Fruit fly (Drosophila melanogaster): Measurements from ENCODE around the gene Dip-C.
A peak's percentile ranks its signal among the peaks of the same experiment; 100 is the strongest.

Dip-C gene

DNA sequence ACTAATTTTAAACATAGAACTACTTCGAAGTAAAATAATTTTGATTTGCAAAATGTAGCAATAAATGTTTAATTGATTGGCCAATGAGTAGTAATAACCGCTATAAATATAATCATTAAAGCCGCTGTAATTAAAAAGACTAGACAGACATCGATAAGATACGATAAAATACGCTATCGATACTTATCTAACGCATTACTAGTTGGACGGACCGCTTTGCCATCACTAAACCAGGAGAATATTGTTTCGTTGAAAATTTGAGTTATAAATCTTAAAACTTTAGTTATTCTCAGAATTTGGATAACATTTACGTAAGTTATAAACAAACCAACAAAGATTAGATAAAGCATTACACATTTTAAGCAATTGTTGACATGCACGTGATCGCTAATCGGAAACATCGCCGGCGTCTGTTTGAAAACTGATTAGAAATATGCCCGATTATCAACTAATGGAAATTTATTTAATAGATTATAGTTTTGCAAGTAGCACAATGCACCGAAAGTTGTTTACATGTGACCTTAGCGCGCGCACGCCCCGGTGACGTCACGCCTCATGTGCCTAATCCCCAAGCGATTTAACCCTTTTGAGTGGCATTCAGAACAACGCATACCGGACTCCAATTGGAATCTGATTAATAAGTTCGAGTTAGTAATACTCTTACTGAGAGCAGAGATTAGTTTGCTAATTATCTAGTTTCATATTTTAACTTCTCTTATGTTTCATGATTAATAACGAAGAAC, 26.0 kb upstream of the Dip-C start, which contains the start of gene Desat1 (continued):
- TF ChIP-seq mam (GFP tag; optimal IDR thresholded peaks at IDR 0.05) (no peak), CG33557 (GFP tag; optimal IDR thresholded peaks at IDR 0.05) (peak; percentile 23), Fer3 (tag; optimal IDR thresholded peaks at IDR 0.05) (no peak), CG1602 (GFP tag; optimal IDR thresholded peaks at IDR 0.05) (no peak), Bgb (GFP tag; IDR thresholded peaks at IDR 0.05; ENCODE audit: partially characterized antibody) (peak; percentile 90), Ptx1 (GFP tag; IDR thresholded peaks at IDR 0.05) (no peak), CG13624 (GFP tag; optimal IDR thresholded peaks at IDR 0.05) (peak; percentile 29), CG10979 (tag; optimal IDR thresholded peaks at IDR 0.05) (no peak), CG10431 (GFP tag; optimal IDR thresholded peaks at IDR 0.05) (no peak), CG8924 (tag; optimal IDR thresholded peaks at IDR 0.05) (peak; percentile 34), Fer1 (GFP tag; optimal IDR thresholded peaks at IDR 0.05) (no peak), bbx (GFP tag; IDR thresholded peaks at IDR 0.05; ENCODE audit: partially characterized antibody) (peak; percentile 96), CG13287 (GFP tag; IDR thresholded peaks at IDR 0.05; ENCODE audit: partially characterized antibody) (peak; percentile 94), prd (optimal IDR thresholded peaks at IDR 0.05) (no peak), prd (GFP tag; IDR thresholded peaks at IDR 0.05) (no peak), ftz-f1 (GFP tag; optimal IDR thresholded peaks at IDR 0.05) (peak; percentile 8), dmrt11E (tag; optimal IDR thresholded peaks at IDR 0.05) (no peak), CG1832 (GFP tag; optimal IDR thresholded peaks at IDR 0.05) (no peak), eyg (GFP tag; optimal IDR thresholded peaks at IDR 0.05) (no peak), B-H2 (GFP tag; optimal IDR thresholded peaks at IDR 0.05) (no peak), CG42726 (GFP tag; IDR thresholded peaks at IDR 0.05; ENCODE audit: partially characterized antibody) (peak; percentile 58; the same call in 1 of the 2 replicates), Lim3 (GFP tag; IDR thresholded peaks at IDR 0.05) (no peak), CG7928 (GFP tag; optimal IDR thresholded peaks at IDR 0.05) (no peak), CG1792 (GFP tag; optimal IDR thresholded peaks at IDR 0.05) (no peak), Hr39 (optimal IDR thresholded peaks at IDR 0.05) (no peak), Spps (tag; optimal IDR thresholded peaks at IDR 0.05) (no peak), Sry-δ (GFP tag; optimal IDR thresholded peaks at IDR 0.05) (peak; percentile 93), CG13424 (tag; optimal IDR thresholded peaks at IDR 0.05) (no peak), CG12071 (GFP tag; optimal IDR thresholded peaks at IDR 0.05) (no peak), TFAM (GFP tag; optimal IDR thresholded peaks at IDR 0.05) (no peak), CG7357 (GFP tag; IDR thresholded peaks at IDR 0.05) (no peak), fu2 (GFP tag; optimal IDR thresholded peaks at IDR 0.05) (no peak), CG9437 (GFP tag; optimal IDR thresholded peaks at IDR 0.05) (no peak), CG12659 (GFP tag; optimal IDR thresholded peaks at IDR 0.05) (peak; percentile 23), otp (GFP tag; IDR thresholded peaks at IDR 0.05) (no peak), schlank (tag; optimal IDR thresholded peaks at IDR 0.05) (no peak), Asciz (GFP tag; optimal IDR thresholded peaks at IDR 0.05) (no peak), Scr (GFP tag; IDR thresholded peaks at IDR 0.05; ENCODE audit: partially characterized antibody) (peak; percentile 91), stc (GFP tag; IDR thresholded peaks at IDR 0.05) (no peak), gt (GFP tag; IDR thresholded peaks at IDR 0.05) (no peak), CG33213 (GFP tag; optimal IDR thresholded peaks at IDR 0.05) (no peak), CG11723 (GFP tag; optimal IDR thresholded peaks at IDR 0.05) (no peak), Vsx1 (GFP tag; optimal IDR thresholded peaks at IDR 0.05) (no peak), CG14014 (GFP tag; IDR thresholded peaks at IDR 0.05) (no peak), yki (optimal IDR thresholded peaks at IDR 0.05) (no peak), sisA (GFP tag; IDR thresholded peaks at IDR 0.05) (no peak), CG18011 (GFP tag; optimal IDR thresholded peaks at IDR 0.05) (no peak), D19A (tag; optimal IDR thresholded peaks at IDR 0.05) (peak; percentile 55), Kr (GFP tag; optimal IDR thresholded peaks at IDR 0.05) (peak; percentile 98), CG11398 (GFP tag; optimal IDR thresholded peaks at IDR 0.05) (no peak), NFAT (GFP tag; IDR thresholded peaks at IDR 0.05) (peak; percentile 9; the same call in 1 of the 2 replicates)
